ENCODE assay signal across 3 fruit fly cellular contexts in the genomic region with DNA sequence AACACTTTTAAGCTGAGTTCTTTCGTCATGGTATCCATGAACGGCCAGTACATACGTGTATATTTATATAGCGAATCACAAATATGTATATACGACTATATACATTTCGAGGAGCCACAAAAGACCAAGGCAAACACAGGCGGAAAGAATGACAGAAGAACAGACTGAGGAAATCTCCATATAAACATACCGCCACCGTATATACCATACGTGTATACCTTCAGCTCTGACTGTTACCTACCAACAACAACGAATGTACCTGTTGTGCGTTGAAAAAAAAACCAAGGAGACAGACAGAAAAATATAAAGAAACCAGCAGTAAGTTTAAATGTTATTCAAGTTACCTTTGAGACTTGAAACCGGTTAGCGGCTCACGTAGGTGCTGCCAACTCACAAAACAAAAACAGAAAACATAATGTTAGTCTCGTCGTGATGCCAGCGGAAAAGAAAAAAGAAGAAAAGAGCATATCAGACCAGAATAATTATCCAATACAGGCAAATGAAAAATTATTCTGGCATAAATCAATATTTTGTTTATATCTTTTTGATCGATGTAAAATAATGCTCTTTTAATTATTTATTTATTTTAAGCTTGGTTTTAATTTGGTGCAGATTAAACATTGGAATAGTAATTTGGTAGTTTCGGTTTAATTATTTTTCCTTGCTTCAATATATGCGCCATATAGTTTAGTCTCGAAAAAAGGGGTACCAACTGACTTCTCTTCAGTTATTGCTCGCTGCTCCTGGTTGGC.
A peak's percentile ranks its signal among the peaks of the same experiment; 100 is the strongest.
TF ChIP-seq lines count a peak whose summit lies in the region.

No protein-coding gene starts in this region.

TF ChIP-seq in whole organism, embryonic, 481 proteins besides CTCF, POLR2A, EP300 and RAD21 (continued from another document and continues in another):
- TF ChIP-seq CG34224 (GFP tag; IDR thresholded peaks at IDR 0.05; lab: Robert Waterston, UW; ENCODE audit: partially characterized antibody) (peak; percentile 30; the same call in 1 of the 3 replicates), cg (GFP tag; optimal IDR thresholded peaks at IDR 0.05; lab: Kevin White, UChicago) (peak; percentile 22), CG12744 (GFP tag; optimal IDR thresholded peaks at IDR 0.05; lab: Kevin White, UChicago) (no peak), CG11723 (GFP tag; optimal IDR thresholded peaks at IDR 0.05; lab: Kevin White, UChicago) (no peak), mam (GFP tag; optimal IDR thresholded peaks at IDR 0.05; lab: Kevin White, UChicago) (no peak), CG1233 (GFP tag; optimal IDR thresholded peaks at IDR 0.05; lab: Kevin White, UChicago) (peak; percentile 14), CG12769 (tag; optimal IDR thresholded peaks at IDR 0.05; lab: Kevin White, UChicago) (peak; percentile 31), CG3281 (GFP tag; optimal IDR thresholded peaks at IDR 0.05; lab: Kevin White, UChicago) (peak; percentile 14), ap (GFP tag; IDR thresholded peaks at IDR 0.05; lab: Robert Waterston, UW) (no peak), ERR (GFP tag; optimal IDR thresholded peaks at IDR 0.05; lab: Kevin White, UChicago) (no peak), Hr51 (GFP tag; optimal IDR thresholded peaks at IDR 0.05; lab: Kevin White, UChicago) (peak in 1 of 2 experiments; percentile 5), p53 (GFP tag; optimal IDR thresholded peaks at IDR 0.05; lab: Kevin White, UChicago) (no peak), dan (GFP tag; IDR thresholded peaks at IDR 0.05; lab: Robert Waterston, UW) (no peak), scrt (GFP tag; optimal IDR thresholded peaks at IDR 0.05; lab: Kevin White, UChicago) (peak; percentile 4), GATAe (GFP tag; conservative IDR thresholded peaks at IDR 0.05; lab: Robert Waterston, UW) (no peak), zf30C (GFP tag; optimal IDR thresholded peaks at IDR 0.05; lab: Kevin White, UChicago) (no peak), jumu (GFP tag; optimal IDR thresholded peaks at IDR 0.05; lab: Kevin White, UChicago) (no peak), corto (GFP tag; optimal IDR thresholded peaks at IDR 0.05; lab: Kevin White, UChicago) (peak; percentile 18), CG10654 (GFP tag; optimal IDR thresholded peaks at IDR 0.05; lab: Kevin White, UChicago) (no peak), Tbp (GFP tag; optimal IDR thresholded peaks at IDR 0.05; lab: Kevin White, UChicago) (no peak), tll (GFP tag; optimal IDR thresholded peaks at IDR 0.05; lab: Kevin White, UChicago) (peak in 1 of 2 experiments; percentile 24), CG4820 (GFP tag; optimal IDR thresholded peaks at IDR 0.05; lab: Kevin White, UChicago) (no peak), CG2199 (GFP tag; IDR thresholded peaks at IDR 0.05; lab: Robert Waterston, UW) (peak; percentile 91; the same call in 2 of the 3 replicates), Lim3 (GFP tag; IDR thresholded peaks at IDR 0.05; lab: Robert Waterston, UW) (no peak), Ptx1 (GFP tag; IDR thresholded peaks at IDR 0.05; lab: Robert Waterston, UW) (no peak), pros (GFP tag; optimal IDR thresholded peaks at IDR 0.05; lab: Kevin White, UChicago) (peak; percentile 59), ash1 (GFP tag; optimal IDR thresholded peaks at IDR 0.05; lab: Kevin White, UChicago) (peak; percentile 13), Adf1 (GFP tag; IDR thresholded peaks at IDR 0.05; lab: Robert Waterston, UW) (0 out of 2 replicates have a peak, but pooled peaks have one; percentile 27), mirr (GFP tag; optimal IDR thresholded peaks at IDR 0.05; lab: Kevin White, UChicago) (peak; percentile 56), CG8290 (GFP tag; optimal IDR thresholded peaks at IDR 0.05; lab: Kevin White, UChicago) (no peak), CG8290 (tag; optimal IDR thresholded peaks at IDR 0.05; lab: Kevin White, UChicago) (peak in 1 of 2 experiments; percentile 58), jigr1 (GFP tag; IDR thresholded peaks at IDR 0.05; lab: Robert Waterston, UW) (no peak), Pdp1 (GFP tag; optimal IDR thresholded peaks at IDR 0.05; lab: Kevin White, UChicago) (no peak), CG16779 (GFP tag; IDR thresholded peaks at IDR 0.05; lab: Robert Waterston, UW) (0 out of 2 replicates have a peak, but pooled peaks have one; percentile 47), CG6813 (GFP tag; optimal IDR thresholded peaks at IDR 0.05; lab: Kevin White, UChicago) (peak; percentile 59), CG17359 (tag; optimal IDR thresholded peaks at IDR 0.05; lab: Kevin White, UChicago) (peak; percentile 7), CG2116 (GFP tag; optimal IDR thresholded peaks at IDR 0.05; lab: Kevin White, UChicago) (no peak), CG16863 (GFP tag; optimal IDR thresholded peaks at IDR 0.05; lab: Kevin White, UChicago) (no peak), ase (GFP tag; IDR thresholded peaks at IDR 0.05; lab: Robert Waterston, UW) (no peak), CG7987 (GFP tag; optimal IDR thresholded peaks at IDR 0.05; lab: Kevin White, UChicago) (peak; percentile 38)

TF ChIP-seq in whole organism, prepupa, 60 proteins besides CTCF, POLR2A, EP300 and RAD21 (continued from another document):
- TF ChIP-seq CG11902 (GFP tag; optimal IDR thresholded peaks at IDR 0.05; lab: Kevin White, UChicago) (peak; percentile 26), CG6276 (GFP tag; optimal IDR thresholded peaks at IDR 0.05; lab: Kevin White, UChicago) (peak; percentile 51), CG16779 (tag; optimal IDR thresholded peaks at IDR 0.05; lab: Kevin White, UChicago) (no peak), CG11762 (GFP tag; optimal IDR thresholded peaks at IDR 0.05; lab: Kevin White, UChicago; ENCODE audit: insufficient read depth) (peak; percentile 23), Met (GFP tag; optimal IDR thresholded peaks at IDR 0.05; lab: Kevin White, UChicago) (peak; percentile 51), CG9139 (GFP tag; optimal IDR thresholded peaks at IDR 0.05; lab: Kevin White, UChicago) (peak; percentile 58), salr (GFP tag; optimal IDR thresholded peaks at IDR 0.05; lab: Kevin White, UChicago) (peak in 1 of 2 experiments; percentile 76), Ets96B (tag; optimal IDR thresholded peaks at IDR 0.05; lab: Kevin White, UChicago) (peak; percentile 37), esn (GFP tag; optimal IDR thresholded peaks at IDR 0.05; lab: Kevin White, UChicago) (peak; percentile 62), CG3919 (GFP tag; optimal IDR thresholded peaks at IDR 0.05; lab: Kevin White, UChicago) (peak; percentile 65), CG6854 (GFP tag; optimal IDR thresholded peaks at IDR 0.05; lab: Kevin White, UChicago) (peak; percentile 2), vri (GFP tag; optimal IDR thresholded peaks at IDR 0.05; lab: Kevin White, UChicago) (peak; percentile 32), CG10631 (GFP tag; optimal IDR thresholded peaks at IDR 0.05; lab: Kevin White, UChicago) (peak; percentile 51), acj6 (GFP tag; optimal IDR thresholded peaks at IDR 0.05; lab: Kevin White, UChicago) (peak; percentile 70), Lpt (GFP tag; optimal IDR thresholded peaks at IDR 0.05; lab: Kevin White, UChicago) (peak; percentile 77), Smox (GFP tag; optimal IDR thresholded peaks at IDR 0.05; lab: Kevin White, UChicago) (peak; percentile 52), CG4318 (GFP tag; optimal IDR thresholded peaks at IDR 0.05; lab: Kevin White, UChicago) (peak; percentile 73), fkh (GFP tag; optimal IDR thresholded peaks at IDR 0.05; lab: Kevin White, UChicago) (peak; percentile 87), CG11294 (GFP tag; IDR thresholded peaks at IDR 0.05; lab: Robert Waterston, UW) (no peak), Hr4 (GFP tag; optimal IDR thresholded peaks at IDR 0.05; lab: Kevin White, UChicago) (peak; percentile 44), Sox102F (GFP tag; optimal IDR thresholded peaks at IDR 0.05; lab: Kevin White, UChicago) (no peak), fd59A (GFP tag; optimal IDR thresholded peaks at IDR 0.05; lab: Kevin White, UChicago) (no peak), svp (GFP tag; lab: Kevin White, UChicago) (no peak), Hr38 (GFP tag; optimal IDR thresholded peaks at IDR 0.05; lab: Kevin White, UChicago) (no peak), Gug (GFP tag; IDR thresholded peaks at IDR 0.05; lab: Robert Waterston, UW) (no peak), topi (GFP tag; optimal IDR thresholded peaks at IDR 0.05; lab: Kevin White, UChicago) (peak; percentile 13), dsx (GFP tag; optimal IDR thresholded peaks at IDR 0.05; lab: Kevin White, UChicago; ENCODE audit: poor library complexity, severe bottlenecking) (peak; percentile 53), pdm3 (GFP tag; optimal IDR thresholded peaks at IDR 0.05; lab: Kevin White, UChicago) (peak; percentile 75), cyc (GFP tag; optimal IDR thresholded peaks at IDR 0.05; lab: Kevin White, UChicago) (peak; percentile 46), Eip75B (GFP tag; optimal IDR thresholded peaks at IDR 0.05; lab: Kevin White, UChicago) (peak; percentile 61), CG7368 (GFP tag; optimal IDR thresholded peaks at IDR 0.05; lab: Kevin White, UChicago) (peak; percentile 21), achi (GFP tag; optimal IDR thresholded peaks at IDR 0.05; lab: Kevin White, UChicago) (peak; percentile 74), eg (GFP tag; IDR thresholded peaks at IDR 0.05; lab: Robert Waterston, UW) (no peak; the same call in 2 of the 3 replicates), CG1621 (tag; optimal IDR thresholded peaks at IDR 0.05; lab: Kevin White, UChicago) (peak; percentile 27), Sox15 (GFP tag; optimal IDR thresholded peaks at IDR 0.05; lab: Kevin White, UChicago) (peak; percentile 37), CG15336 (GFP tag; IDR thresholded peaks at IDR 0.05; lab: Robert Waterston, UW) (peak; percentile 86), CG6792 (GFP tag; optimal IDR thresholded peaks at IDR 0.05; lab: Kevin White, UChicago) (peak; percentile 49), Blimp-1 (GFP tag; optimal IDR thresholded peaks at IDR 0.05; lab: Kevin White, UChicago) (no peak), CG34406 (GFP tag; optimal IDR thresholded peaks at IDR 0.05; lab: Kevin White, UChicago) (peak; percentile 50)

TF ChIP-seq in whole organism, wandering third instar larva, 38 proteins besides CTCF, POLR2A, EP300 and RAD21 (continued from another document):
- TF ChIP-seq h (GFP tag; optimal IDR thresholded peaks at IDR 0.05; lab: Kevin White, UChicago) (peak; percentile 41), Dif (GFP tag; optimal IDR thresholded peaks at IDR 0.05; lab: Kevin White, UChicago; ENCODE audit: partially characterized antibody) (peak; percentile 18), Jra (GFP tag; optimal IDR thresholded peaks at IDR 0.05; lab: Kevin White, UChicago) (peak; percentile 6), br (GFP tag; optimal IDR thresholded peaks at IDR 0.05; lab: Kevin White, UChicago) (peak; percentile 6), lola (GFP tag; optimal IDR thresholded peaks at IDR 0.05; lab: Kevin White, UChicago) (no peak), CG32264 (GFP tag; optimal IDR thresholded peaks at IDR 0.05; lab: Kevin White, UChicago) (peak; percentile 3), woc (GFP tag; optimal IDR thresholded peaks at IDR 0.05; lab: Kevin White, UChicago) (peak; percentile 43), Sp1 (GFP tag; optimal IDR thresholded peaks at IDR 0.05; lab: Kevin White, UChicago) (peak; percentile 31), rgr (GFP tag; optimal IDR thresholded peaks at IDR 0.05; lab: Kevin White, UChicago) (peak; percentile 11), N (GFP tag; optimal IDR thresholded peaks at IDR 0.05; lab: Kevin White, UChicago) (no peak), OdsH (GFP tag; optimal IDR thresholded peaks at IDR 0.05; lab: Kevin White, UChicago) (peak; percentile 50), dmrt93B (GFP tag; optimal IDR thresholded peaks at IDR 0.05; lab: Kevin White, UChicago) (no peak)
